Worm (Caenorhabditis elegans) whole organism, late embryonic: ENCODE results near the gene fbxb-104.

Source experiments
- K02D7.2 ChIP-seq: sonication (generic microtip); optimal IDR thresholded peaks from 2 replicates; lab custom pipeline; 2017; ENCODE audit warnings: mild to moderate bottlenecking, missing genetic modification characterization, missing compliant biosample characterization
- K09A11.1 ChIP-seq: sonication (generic microtip); optimal IDR thresholded peaks from 2 replicates; lab custom pipeline; 2017; ENCODE audit warnings: antibody characterized with exemption, mild to moderate bottlenecking, missing genetic modification characterization, missing compliant biosample characterization; ENCODE audit not compliant: insufficient read depth
- T23F11.4 ChIP-seq: fragments of 200-800 bp; sonication (Bioruptor generic); optimal IDR thresholded peaks from 2 replicates; lab custom pipeline; 2018; ENCODE audit warnings: mild to moderate bottlenecking, missing genetic modification characterization, missing compliant biosample characterization
- ceh-14 ChIP-seq: sonication (generic microtip); optimal IDR thresholded peaks from 2 replicates; lab custom pipeline; 2016; ENCODE audit warnings: missing genotype, missing genetic modification characterization, missing compliant biosample characterization
- ceh-18 ChIP-seq: sonication (generic microtip); optimal IDR thresholded peaks from 2 replicates; lab custom pipeline; 2016; ENCODE audit warnings: missing genetic modification characterization, missing compliant biosample characterization
- ceh-22 ChIP-seq: sonication (generic microtip); optimal IDR thresholded peaks from 2 replicates; lab custom pipeline; 2017; ENCODE audit warnings: missing biosample characterization, missing genetic modification characterization
- ceh-30 ChIP-seq: fragments of 150-350 bp; optimal IDR thresholded peaks from 2 replicates; lab custom pipeline; 2014; ENCODE audit warnings: missing biosample characterization, missing genetic modification characterization
- ceh-34 ChIP-seq: sonication (generic microtip); optimal IDR thresholded peaks from 2 replicates; lab custom pipeline; 2016; ENCODE audit warnings: mild to moderate bottlenecking, missing genetic modification characterization, missing compliant biosample characterization
- ceh-45 ChIP-seq: fragments of 200-800 bp; sonication (Bioruptor generic); IDR thresholded peaks from 2 replicates; pipeline ENCODE4 v1.3.6; 2022; ENCODE audit warnings: missing genetic modification reagents, missing genetic modification characterization, missing compliant biosample characterization
- ceh-9 ChIP-seq: sonication (generic microtip); optimal IDR thresholded peaks from 2 replicates; lab custom pipeline; 2016; ENCODE audit warnings: mild to moderate bottlenecking, missing genetic modification characterization, inconsistent platforms, missing compliant biosample characterization
- dve-1 ChIP-seq: sonication (generic microtip); optimal IDR thresholded peaks from 2 replicates; lab custom pipeline; 2017; ENCODE audit warnings: antibody characterized with exemption, mild to moderate bottlenecking, missing genetic modification characterization, missing compliant biosample characterization
- elt-2 ChIP-seq: sonication (generic microtip); optimal IDR thresholded peaks from 2 replicates; lab custom pipeline; 2016; ENCODE audit warnings: missing genetic modification reagents, missing genetic modification characterization, missing compliant biosample characterization
- elt-4 ChIP-seq: sonication (generic microtip); optimal IDR thresholded peaks from 2 replicates; lab custom pipeline; 2016; ENCODE audit warnings: missing genetic modification characterization, missing compliant biosample characterization
- ets-4 ChIP-seq: sonication (generic microtip); optimal IDR thresholded peaks from 2 replicates; lab custom pipeline; 2016; ENCODE audit warnings: missing genetic modification characterization, missing compliant biosample characterization
- eyg-1 ChIP-seq: sonication (generic microtip); optimal IDR thresholded peaks from 2 replicates; lab custom pipeline; 2016; ENCODE audit warnings: missing genotype, missing genetic modification characterization, missing compliant biosample characterization
- fkh-10 ChIP-seq: fragments of 150-350 bp; optimal IDR thresholded peaks from 2 replicates; lab custom pipeline; 2014; ENCODE audit warnings: missing biosample characterization, missing genetic modification reagents, missing genetic modification characterization
- fkh-6 ChIP-seq: sonication (generic microtip); optimal IDR thresholded peaks from 2 replicates; lab custom pipeline; 2016; ENCODE audit warnings: missing genetic modification characterization, missing compliant biosample characterization
- hlh-13 ChIP-seq: fragments of 200-800 bp; sonication (Bioruptor generic); optimal IDR thresholded peaks from 2 replicates; lab custom pipeline; 2018; ENCODE audit warnings: mild to moderate bottlenecking, missing genetic modification characterization, missing compliant biosample characterization
- hlh-15 ChIP-seq: sonication (generic microtip); optimal IDR thresholded peaks from 2 replicates; lab custom pipeline; 2016; ENCODE audit warnings: missing genetic modification characterization, missing compliant biosample characterization
- hlh-30 ChIP-seq: sonication (generic microtip); optimal IDR thresholded peaks from 2 replicates; lab custom pipeline; 2017; ENCODE audit warnings: antibody characterized with exemption, missing genetic modification characterization, missing compliant biosample characterization; ENCODE audit not compliant: insufficient read depth
- hlh-6 ChIP-seq: sonication (generic microtip); optimal IDR thresholded peaks from 2 replicates; lab custom pipeline; 2016; ENCODE audit warnings: missing genotype, missing genetic modification characterization, missing compliant biosample characterization
- lin-11 ChIP-seq: fragments of 200-800 bp; sonication (Bioruptor generic); optimal IDR thresholded peaks from 2 replicates; lab custom pipeline; 2018; ENCODE audit warnings: mild to moderate bottlenecking, missing genetic modification characterization, missing compliant biosample characterization
- madf-2 ChIP-seq: sonication (generic microtip); optimal IDR thresholded peaks from 2 replicates; lab custom pipeline; 2017; ENCODE audit warnings: missing genetic modification characterization, missing compliant biosample characterization
- mec-3 ChIP-seq: sonication (generic microtip); optimal IDR thresholded peaks from 2 replicates; lab custom pipeline; 2016; ENCODE audit warnings: borderline replicate concordance, missing genetic modification characterization, missing compliant biosample characterization
- nfya-1 ChIP-seq: sonication (generic microtip); optimal IDR thresholded peaks from 2 replicates; lab custom pipeline; 2017; ENCODE audit warnings: missing genetic modification characterization, mild to moderate bottlenecking, missing compliant biosample characterization, antibody characterized with exemption, moderate library complexity
- nhr-232 ChIP-seq: sonication (generic microtip); optimal IDR thresholded peaks from 2 replicates; lab custom pipeline; 2016; ENCODE audit warnings: missing genetic modification characterization, missing compliant biosample characterization
- npax-4 ChIP-seq: sonication (generic microtip); optimal IDR thresholded peaks from 2 replicates; lab custom pipeline; 2016; ENCODE audit warnings: missing genetic modification characterization, missing compliant biosample characterization
- pag-3 ChIP-seq: sonication (generic microtip); optimal IDR thresholded peaks from 2 replicates; lab custom pipeline; 2016; ENCODE audit warnings: missing compliant biosample characterization, missing genetic modification characterization, borderline replicate concordance
- pax-1 ChIP-seq: fragments of 150-350 bp; optimal IDR thresholded peaks from 2 replicates; lab custom pipeline; 2014; ENCODE audit warnings: missing biosample characterization, missing genetic modification characterization
- pha-4 ChIP-seq: fragments of 150-350 bp; optimal IDR thresholded peaks from 2 replicates; lab custom pipeline; 2018; ENCODE audit warnings: missing biosample characterization, missing genetic modification reagents, missing genetic modification characterization
- pros-1 ChIP-seq: fragments of 150-350 bp; optimal IDR thresholded peaks from 2 replicates; lab custom pipeline; 2014; ENCODE audit warnings: missing biosample characterization, missing genetic modification reagents, missing genetic modification characterization
- ref-2 ChIP-seq: sonication (generic microtip); optimal IDR thresholded peaks from 2 replicates; lab custom pipeline; 2016; ENCODE audit warnings: missing genetic modification characterization, missing compliant biosample characterization
- rnt-1 ChIP-seq: sonication (generic microtip); optimal IDR thresholded peaks from 2 replicates; lab custom pipeline; 2016; ENCODE audit warnings: missing genetic modification characterization, missing compliant biosample characterization
- sdc-2 ChIP-seq: sonication (generic microtip); optimal IDR thresholded peaks from 2 replicates; lab custom pipeline; 2016; ENCODE audit warnings: missing genotype, missing genetic modification characterization, missing compliant biosample characterization
- sox-2 ChIP-seq: fragments of 200-800 bp; sonication (Bioruptor generic); IDR thresholded peaks from 2 replicates; pipeline ENCODE4 v1.3.6; 2022; ENCODE audit warnings: missing genetic modification reagents, missing genetic modification characterization, missing compliant biosample characterization
- sox-4 ChIP-seq: sonication (generic microtip); optimal IDR thresholded peaks from 2 replicates; lab custom pipeline; 2017; ENCODE audit warnings: mild to moderate bottlenecking, missing genetic modification characterization, inconsistent platforms, missing compliant biosample characterization
- tbx-2 ChIP-seq: sonication (generic microtip); optimal IDR thresholded peaks from 2 replicates; lab custom pipeline; 2016; ENCODE audit warnings: missing genetic modification characterization, missing compliant biosample characterization
- ttx-3 ChIP-seq: sonication (generic microtip); optimal IDR thresholded peaks from 2 replicates; lab custom pipeline; 2016; ENCODE audit warnings: missing genetic modification reagents, missing genetic modification characterization, missing compliant biosample characterization
- unc-3 ChIP-seq, 2 experiments: fragments of 200-800 bp in 1 of 2; sonication (Bioruptor generic) in 1 of 2; sonication (generic microtip) in 1 of 2; conservative IDR thresholded peaks in 1 of 2; optimal IDR thresholded peaks in 1 of 2; 2 replicates each; pipeline versions ENCODE4 v1.3.6 to Lab custom; 2016 to 2022; ENCODE audit warnings: missing compliant biosample characterization in 2 of 2, missing genetic modification characterization in 2 of 2, missing genetic modification reagents in 1 of 2
- unc-42 ChIP-seq: sonication (generic microtip); optimal IDR thresholded peaks from 2 replicates; lab custom pipeline; 2016; ENCODE audit warnings: missing genotype, missing genetic modification characterization, missing compliant biosample characterization
- unc-55 ChIP-seq: sonication (generic microtip); optimal IDR thresholded peaks from 2 replicates; lab custom pipeline; 2017; ENCODE audit warnings: missing biosample characterization, missing genetic modification reagents, missing genetic modification characterization
- unc-86 ChIP-seq: sonication (generic microtip); optimal IDR thresholded peaks from 2 replicates; lab custom pipeline; 2016; ENCODE audit warnings: missing genetic modification characterization, missing compliant biosample characterization
- zip-5 ChIP-seq: sonication (generic microtip); optimal IDR thresholded peaks from 2 replicates; lab custom pipeline; 2016; ENCODE audit warnings: missing genetic modification characterization, missing compliant biosample characterization

Gene fbxb-104

ce11 chrII:3461586-3461985 is 15.5 kb downstream of the fbxb-104 start, which contains the start of gene C16C8.8:
TSS of gene C16C8.8 (minus strand) at chrII:3461686.
- no peak for TF ChIP-seq nfya-1 (tag; lab: Kevin White, UChicago)
- no peak for TF ChIP-seq ets-4
- no peak for TF ChIP-seq ceh-45 (GFP tag; lab: Robert Waterston, UW)
- TF ChIP-seq lin-11 (tag; lab: Kevin White, UChicago), result no peak
- TF ChIP-seq nhr-232 (tag; lab: Kevin White, UChicago), result no peak
- no peak for TF ChIP-seq dve-1
- no peak for TF ChIP-seq tbx-2
- TF ChIP-seq elt-2 (tag; lab: Kevin White, UChicago), result no peak
- TF ChIP-seq hlh-15 (tag; lab: Kevin White, UChicago), result no peak
- TF ChIP-seq K09A11.1 (tag; lab: Kevin White, UChicago), result no peak
- TF ChIP-seq eyg-1 (tag; lab: Kevin White, UChicago), result no peak
- no peak for TF ChIP-seq ttx-3
- no peak for TF ChIP-seq ceh-9 (tag; lab: Kevin White, UChicago)
- no peak for TF ChIP-seq unc-3 (GFP tag; conservative IDR thresholded peaks at IDR 0.05; lab: Robert Waterston, UW)
- TF ChIP-seq unc-3 (tag; optimal IDR thresholded peaks at IDR 0.05; lab: Kevin White, UChicago), result no peak
- no peak for TF ChIP-seq zip-5 (tag; lab: Kevin White, UChicago)
- no peak for TF ChIP-seq fkh-6 (tag; lab: Kevin White, UChicago)

ce11 chrII:3460048-3460447 is 17.0 kb downstream of the fbxb-104 start, which contains the start of gene C16C8.7:
TSS of gene C16C8.7 (minus strand) at chrII:3460148.
- no peak for TF ChIP-seq ceh-30 (tag; lab: Kevin White, UChicago)
- TF ChIP-seq pros-1 (tag; lab: Kevin White, UChicago), result no peak
- no peak for TF ChIP-seq madf-2 (tag; lab: Kevin White, UChicago)
- no peak for TF ChIP-seq fkh-10 (GFP tag; lab: Kevin White, UChicago)
- TF ChIP-seq ceh-14 (tag; lab: Kevin White, UChicago), result no peak
- TF ChIP-seq rnt-1 (tag; lab: Kevin White, UChicago), result no peak
- TF ChIP-seq ceh-45 (GFP tag; lab: Robert Waterston, UW), result no peak
- no peak for TF ChIP-seq npax-4 (tag; lab: Kevin White, UChicago)
- TF ChIP-seq tbx-2, result no peak
- TF ChIP-seq K02D7.2, result no peak
- no peak for TF ChIP-seq hlh-30 (tag; lab: Kevin White, UChicago)
- TF ChIP-seq unc-42 (tag; lab: Kevin White, UChicago), result no peak

- peak; percentile 79 for TF ChIP-seq dve-1
- no peak for TF ChIP-seq lin-11 (tag; lab: Kevin White, UChicago)
- TF ChIP-seq pax-1 (tag; lab: Kevin White, UChicago), result no peak
- no peak for TF ChIP-seq unc-42 (tag; lab: Kevin White, UChicago)
- TF ChIP-seq hlh-13 (GFP tag; lab: Kevin White, UChicago), result no peak
- TF ChIP-seq ceh-18, result no peak
- TF ChIP-seq zip-5 (tag; lab: Kevin White, UChicago), result no peak
Observed at ce11 chrII:3459199-3459598, 17.9 kb downstream of the fbxb-104 start.

- no peak for TF ChIP-seq lin-11 (tag; lab: Kevin White, UChicago)
- TF ChIP-seq ref-2 (tag; lab: Kevin White, UChicago), result no peak
- TF ChIP-seq ets-4, result no peak
- TF ChIP-seq unc-86, result no peak
- no peak for TF ChIP-seq hlh-30 (tag; lab: Kevin White, UChicago)
- TF ChIP-seq pha-4, result no peak
Observed at ce11 chrII:3458209-3458608, 18.9 kb downstream of the fbxb-104 start, which contains the start of the genes C16C8.26 and C16C8.19. TSS of gene C16C8.26 (minus strand) at chrII:3458309. TSS of gene C16C8.19 (plus strand) at chrII:3458487.

- no peak for TF ChIP-seq hlh-15 (tag; lab: Kevin White, UChicago)
- no peak for TF ChIP-seq ceh-30 (tag; lab: Kevin White, UChicago)
- TF ChIP-seq mec-3, result no peak
- TF ChIP-seq sox-2 (GFP tag; lab: Robert Waterston, UW), result no peak
- no peak for TF ChIP-seq sox-4 (tag; lab: Kevin White, UChicago)
- TF ChIP-seq dve-1, result no peak
- TF ChIP-seq T23F11.4 (GFP tag; lab: Kevin White, UChicago), result no peak
- TF ChIP-seq hlh-6 (tag; lab: Kevin White, UChicago), result no peak
- no peak for TF ChIP-seq ceh-9 (tag; lab: Kevin White, UChicago)
- no peak for TF ChIP-seq sdc-2
- no peak for TF ChIP-seq ceh-34 (tag; lab: Kevin White, UChicago)
- no peak for TF ChIP-seq lin-11 (tag; lab: Kevin White, UChicago)
- TF ChIP-seq pag-3 (tag; lab: Kevin White, UChicago), result no peak
- TF ChIP-seq elt-4 (tag; lab: Kevin White, UChicago), result no peak
- no peak for TF ChIP-seq ceh-45 (GFP tag; lab: Robert Waterston, UW)
- no peak for TF ChIP-seq pha-4
- no peak for TF ChIP-seq ceh-22
- no peak for TF ChIP-seq unc-86
- no peak for TF ChIP-seq unc-55 (GFP tag; lab: Kevin White, UChicago)
Observed at ce11 chrII:3453521-3453920, 23.6 kb downstream of the fbxb-104 start, which contains the start of gene C16C8.11. TSS of gene C16C8.11 (plus strand) at chrII:3453708.
